Fruit fly (Drosophila melanogaster): ENCODE measurements around the gene CG1958.

The CG1958 gene

dm6 chrX:7302329-7302728, 35.6 kb downstream of the CG1958 start (continued):
- TF ChIP-seq Nf-YA (GFP tag; IDR thresholded peaks at IDR 0.05) (no peak), fd102C (GFP tag; optimal IDR thresholded peaks at IDR 0.05) (no peak), ranshi (GFP tag; IDR thresholded peaks at IDR 0.05) (no peak; the same call in 1 of the 2 replicates), Jarid2 (GFP tag; optimal IDR thresholded peaks at IDR 0.05) (no peak), CG16815 (GFP tag; optimal IDR thresholded peaks at IDR 0.05) (peak; percentile 20), ERR (GFP tag; optimal IDR thresholded peaks at IDR 0.05) (no peak), dan (GFP tag; IDR thresholded peaks at IDR 0.05) (no peak), tgo (GFP tag; IDR thresholded peaks at IDR 0.05) (peak; percentile 37; the same call in 2 of the 3 replicates), CG11093 (GFP tag; IDR thresholded peaks at IDR 0.05) (0 out of 3 replicates have a peak, but pooled peaks have one; percentile 36), bsh (GFP tag; optimal IDR thresholded peaks at IDR 0.05) (peak; percentile 70 to 84), az2 (GFP tag; optimal IDR thresholded peaks at IDR 0.05) (peak; percentile 19), jigr1 (GFP tag; IDR thresholded peaks at IDR 0.05) (no peak), br (optimal IDR thresholded peaks at IDR 0.05) (no peak), salm (tag; optimal IDR thresholded peaks at IDR 0.05) (no peak), Drgx (GFP tag; IDR thresholded peaks at IDR 0.05) (peak; percentile 84), nau (GFP tag; optimal IDR thresholded peaks at IDR 0.05) (no peak), CG6689 (GFP tag; IDR thresholded peaks at IDR 0.05) (peak; percentile 54; the same call in 1 of the 2 replicates), CG17829 (tag; optimal IDR thresholded peaks at IDR 0.05) (no peak), fd96Cb (tag; optimal IDR thresholded peaks at IDR 0.05) (peak; percentile 50), CG14667 (GFP tag; IDR thresholded peaks at IDR 0.05) (peak; percentile 21; the same call in 1 of the 2 replicates), shn (GFP tag; optimal IDR thresholded peaks at IDR 0.05) (no peak), D (optimal IDR thresholded peaks at IDR 0.05) (no peak), D (GFP tag; optimal IDR thresholded peaks at IDR 0.05) (peak; percentile 22), CG10959 (GFP tag; IDR thresholded peaks at IDR 0.05) (peak; percentile 51), Atf-2 (GFP tag; optimal IDR thresholded peaks at IDR 0.05) (no peak), insv (GFP tag; optimal IDR thresholded peaks at IDR 0.05) (no peak), croc (GFP tag; conservative IDR thresholded peaks at IDR 0.05) (peak; percentile 19; the same call in 2 of the 3 replicates), row (GFP tag; IDR thresholded peaks at IDR 0.05) (peak; percentile 55), pan (optimal IDR thresholded peaks at IDR 0.05) (no peak), pan (GFP tag; optimal IDR thresholded peaks at IDR 0.05 in 1 of 2, IDR thresholded peaks at IDR 0.05 in 1 of 2) (peak in 1 of 2 experiments; percentile 39), Rfx (GFP tag; IDR thresholded peaks at IDR 0.05) (no peak), sd (tag; optimal IDR thresholded peaks at IDR 0.05) (no peak), Dbx (GFP tag; IDR thresholded peaks at IDR 0.05) (no peak), sim (GFP tag; IDR thresholded peaks at IDR 0.05) (no peak), ttk (GFP tag; IDR thresholded peaks at IDR 0.05) (peak; percentile 33; the same call in 1 of the 2 replicates), CG12104 (GFP tag; optimal IDR thresholded peaks at IDR 0.05) (no peak)

dm6 chrX:7303848-7304427, 37.2 kb downstream of the CG1958 start:
- TF ChIP-seq cg (GFP tag; optimal IDR thresholded peaks at IDR 0.05): peak; percentile 47
- TF ChIP-seq Hr78 (GFP tag; optimal IDR thresholded peaks at IDR 0.05): peak in 1 of 2 experiments; percentile 67
- TF ChIP-seq CG16779 (GFP tag; IDR thresholded peaks at IDR 0.05): no peak
- no peak for TF ChIP-seq wor (GFP tag; IDR thresholded peaks at IDR 0.05)
- 0 out of 3 replicates have a peak, but pooled peaks have one; percentile 39 for TF ChIP-seq CG6175 (GFP tag; IDR thresholded peaks at IDR 0.05)
- no peak for TF ChIP-seq Hr51 (GFP tag; optimal IDR thresholded peaks at IDR 0.05)
- peak; percentile 47; the same call in 1 of the 2 replicates for TF ChIP-seq crol (GFP tag; IDR thresholded peaks at IDR 0.05)
- peak; percentile 70 for TF ChIP-seq cwo (GFP tag; optimal IDR thresholded peaks at IDR 0.05)
- no peak for TF ChIP-seq unc-4 (GFP tag; IDR thresholded peaks at IDR 0.05; ENCODE audit: partially characterized antibody)
- TF ChIP-seq chinmo (GFP tag; IDR thresholded peaks at IDR 0.05; ENCODE audit: partially characterized antibody): 0 out of 4 replicates have a peak, but pooled peaks have one; percentile 19
- no peak for TF ChIP-seq gsb-n (tag; optimal IDR thresholded peaks at IDR 0.05)
- TF ChIP-seq exex (tag; optimal IDR thresholded peaks at IDR 0.05): peak; percentile 29
- peak; percentile 28 for TF ChIP-seq nom (GFP tag; optimal IDR thresholded peaks at IDR 0.05)
- no peak for TF ChIP-seq sim (GFP tag; IDR thresholded peaks at IDR 0.05)
- peak; percentile 69 for TF ChIP-seq Med (GFP tag)
- TF ChIP-seq sd (tag; optimal IDR thresholded peaks at IDR 0.05): peak; percentile 13
- TF ChIP-seq ara (GFP tag; IDR thresholded peaks at IDR 0.05): no peak
- TF ChIP-seq Lpt (GFP tag; optimal IDR thresholded peaks at IDR 0.05): no peak

All from whole organism, embryonic.